Worm (Caenorhabditis elegans) whole organism, L3 larva: ENCODE results near the gene egl-8.

Source experiments
- ZK546.5 ChIP-seq: sonication (generic microtip); optimal IDR thresholded peaks from 2 replicates; lab custom pipeline; 2017; ENCODE audit warnings: missing biosample characterization, missing genetic modification characterization
- aly-2 ChIP-seq: fragments of 150-350 bp; optimal IDR thresholded peaks from 2 replicates; lab custom pipeline; 2014; ENCODE audit warnings: missing biosample characterization, missing genetic modification characterization
- ama-1 ChIP-seq: fragments of 150-350 bp; optimal IDR thresholded peaks from 2 replicates; lab custom pipeline; 2018
- ceh-16 ChIP-seq: sonication (generic microtip); optimal IDR thresholded peaks from 2 replicates; lab custom pipeline; 2017; ENCODE audit warnings: missing biosample characterization, missing genetic modification characterization
- ceh-28 ChIP-seq: fragments of 150-350 bp; optimal IDR thresholded peaks from 2 replicates; lab custom pipeline; 2014; ENCODE audit warnings: missing biosample characterization, missing genetic modification reagents, missing genetic modification characterization
- ceh-9 ChIP-seq: sonication (generic microtip); optimal IDR thresholded peaks from 2 replicates; lab custom pipeline; 2018; ENCODE audit warnings: missing biosample characterization, missing genetic modification characterization
- egl-5 ChIP-seq: fragments of 150-350 bp; optimal IDR thresholded peaks from 2 replicates; lab custom pipeline; 2017; ENCODE audit warnings: missing biosample characterization, missing genetic modification reagents, missing genetic modification characterization, inconsistent platforms
- elt-2 ChIP-seq: sonication (generic microtip); optimal IDR thresholded peaks from 2 replicates; lab custom pipeline; 2016; ENCODE audit warnings: missing genetic modification reagents, mild to moderate bottlenecking, missing genetic modification characterization, missing compliant biosample characterization
- elt-3 ChIP-seq, 3 experiments: fragments of 150-350 bp in 1 of 3; sonication (generic microtip) in 2 of 3; optimal IDR thresholded peaks; 2 replicates in 2 of 3; 4 replicates in 1 of 3; lab custom pipeline; 2014 to 2017; ENCODE audit warnings: missing biosample characterization in 3 of 3, missing genetic modification characterization in 3 of 3
- eor-1 ChIP-seq, 2 experiments: fragments of 150-350 bp; optimal IDR thresholded peaks; 2 replicates each; lab custom pipeline; 2014 to 2018; ENCODE audit warnings: missing biosample characterization in 2 of 2, missing genetic modification characterization in 2 of 2
- hmg-11 ChIP-seq: sonication (generic microtip); optimal IDR thresholded peaks from 2 replicates; lab custom pipeline; 2016; ENCODE audit warnings: missing genetic modification characterization, missing compliant biosample characterization
- jun-1 ChIP-seq: fragments of 150-350 bp; optimal IDR thresholded peaks from 2 replicates; lab custom pipeline; 2014; ENCODE audit warnings: missing biosample characterization, missing genetic modification reagents, missing genetic modification characterization
- lin-15B ChIP-seq: fragments of 150-350 bp; optimal IDR thresholded peaks from 2 replicates; lab custom pipeline; 2014; ENCODE audit warnings: missing biosample characterization, missing genetic modification characterization
- lin-39 ChIP-seq: fragments of 150-350 bp; optimal IDR thresholded peaks from 2 replicates; lab custom pipeline; 2018; ENCODE audit warnings: missing biosample characterization, missing genetic modification reagents, missing genetic modification characterization
- lsy-12 ChIP-seq: sonication (generic microtip); optimal IDR thresholded peaks from 2 replicates; lab custom pipeline; 2016; ENCODE audit warnings: mild to moderate bottlenecking, missing genetic modification characterization, missing compliant biosample characterization
- mdl-1 ChIP-seq: fragments of 150-350 bp; optimal IDR thresholded peaks from 2 replicates; lab custom pipeline; 2014; ENCODE audit warnings: missing biosample characterization, missing genetic modification characterization
- nfya-1 ChIP-seq: sonication (generic microtip); optimal IDR thresholded peaks from 2 replicates; lab custom pipeline; 2017; ENCODE audit warnings: missing genetic modification characterization, mild to moderate bottlenecking, missing compliant biosample characterization, antibody characterized with exemption, moderate library complexity; ENCODE audit not compliant: insufficient read depth
- nhr-12 ChIP-seq: fragments of 150-350 bp; optimal IDR thresholded peaks from 2 replicates; lab custom pipeline; 2014; ENCODE audit warnings: missing biosample characterization, missing genetic modification characterization
- nhr-23 ChIP-seq: fragments of 150-350 bp; optimal IDR thresholded peaks from 2 replicates; lab custom pipeline; 2014; ENCODE audit warnings: missing biosample characterization, missing genetic modification reagents, missing genetic modification characterization
- nhr-237 ChIP-seq: fragments of 150-350 bp; optimal IDR thresholded peaks from 2 replicates; lab custom pipeline; 2014; ENCODE audit warnings: missing biosample characterization, missing genetic modification characterization
- nhr-28 ChIP-seq: fragments of 150-350 bp; optimal IDR thresholded peaks from 2 replicates; lab custom pipeline; 2014; ENCODE audit warnings: missing biosample characterization, missing genetic modification characterization
- nhr-43 ChIP-seq: sonication (generic microtip); optimal IDR thresholded peaks from 2 replicates; lab custom pipeline; 2016; ENCODE audit warnings: mild to moderate bottlenecking, missing genetic modification characterization, missing compliant biosample characterization; ENCODE audit not compliant: poor library complexity, severe bottlenecking
- nhr-76 ChIP-seq: fragments of 150-350 bp; sonication (generic microtip); optimal IDR thresholded peaks from 5 replicates; lab custom pipeline; 2014; ENCODE audit warnings: missing biosample characterization, missing genetic modification characterization
- nhr-77 ChIP-seq: fragments of 150-350 bp; optimal IDR thresholded peaks from 2 replicates; lab custom pipeline; 2014; ENCODE audit warnings: missing biosample characterization, missing genetic modification characterization
- pha-4 ChIP-seq: fragments of 150-350 bp; optimal IDR thresholded peaks from 2 replicates; lab custom pipeline; 2014; ENCODE audit warnings: missing biosample characterization, missing genetic modification reagents, missing genetic modification characterization
- pqm-1 ChIP-seq: fragments of 150-350 bp; optimal IDR thresholded peaks from 2 replicates; lab custom pipeline; 2017; ENCODE audit warnings: missing biosample characterization, missing genetic modification characterization, inconsistent platforms
- snpc-4 ChIP-seq: fragments of 150-350 bp; optimal IDR thresholded peaks from 2 replicates; lab custom pipeline; 2014; ENCODE audit warnings: missing biosample characterization, missing genetic modification characterization
- tbx-2 ChIP-seq: sonication (generic microtip); optimal IDR thresholded peaks from 2 replicates; lab custom pipeline; 2016; ENCODE audit warnings: mild to moderate bottlenecking, missing genetic modification characterization, missing compliant biosample characterization
- unc-62 ChIP-seq: fragments of 150-350 bp; sonication (generic microtip); optimal IDR thresholded peaks from 4 replicates; lab custom pipeline; 2014; ENCODE audit warnings: missing biosample characterization, missing genetic modification reagents, missing genetic modification characterization
- zag-1 ChIP-seq: fragments of 150-350 bp; optimal IDR thresholded peaks from 2 replicates; lab custom pipeline; 2014; ENCODE audit warnings: missing biosample characterization, missing genetic modification characterization
- ztf-4 ChIP-seq: fragments of 150-350 bp; optimal IDR thresholded peaks from 2 replicates; lab custom pipeline; 2014; ENCODE audit warnings: missing biosample characterization, missing genetic modification characterization

egl-8 gene

ce11 chrV:11708-12107 lies 8.9 kb upstream of the egl-8 start:
- TF ChIP-seq jun-1 (tag; lab: Kevin White, UChicago) (no peak), elt-3 (tag; optimal IDR thresholded peaks at IDR 0.05; lab: Kevin White, UChicago) (no peak), nhr-23 (tag; lab: Kevin White, UChicago) (no peak), nhr-43 (tag; lab: Kevin White, UChicago) (no peak), nfya-1 (tag; lab: Kevin White, UChicago) (no peak), ZK546.5 (tag; lab: Kevin White, UChicago) (no peak), zag-1 (tag; lab: Kevin White, UChicago) (no peak), hmg-11 (tag; lab: Kevin White, UChicago) (no peak), pqm-1 (tag; lab: Kevin White, UChicago) (no peak), lin-39 (tag; lab: Kevin White, UChicago) (no peak), nhr-76 (tag; lab: Kevin White, UChicago) (no peak), eor-1 (tag; optimal IDR thresholded peaks at IDR 0.05; lab: Kevin White, UChicago) (no peak), lsy-12 (tag; lab: Kevin White, UChicago) (no peak), nhr-237 (tag; lab: Kevin White, UChicago) (no peak), lin-15B (tag; lab: Kevin White, UChicago) (no peak), ama-1 (lab: Kevin White, UChicago) (no peak), aly-2 (tag; lab: Kevin White, UChicago) (no peak), elt-2 (tag; lab: Kevin White, UChicago) (no peak), ceh-28 (tag; lab: Kevin White, UChicago) (no peak), nhr-12 (no peak)

- TF ChIP-seq nfya-1 (tag; lab: Kevin White, UChicago) (peak; percentile 58), pqm-1 (tag; lab: Kevin White, UChicago) (peak; percentile 34), tbx-2 (tag; lab: Kevin White, UChicago) (no peak), elt-3 (tag; optimal IDR thresholded peaks at IDR 0.05; lab: Kevin White, UChicago) (no peak), elt-2 (tag; lab: Kevin White, UChicago) (peak; percentile 66), pha-4 (tag; lab: Kevin White, UChicago) (peak; percentile 8), nhr-12 (no peak), ceh-16 (tag; lab: Kevin White, UChicago) (no peak)
Observed at ce11 chrV:16067-16845, 4.4 kb upstream of the egl-8 start.

- peak; percentile 64 for TF ChIP-seq pqm-1 (tag; lab: Kevin White, UChicago)
- peak; percentile 11 for TF ChIP-seq pha-4 (tag; lab: Kevin White, UChicago)
- no peak for TF ChIP-seq nhr-12
- TF ChIP-seq elt-2 (tag; lab: Kevin White, UChicago) = peak; percentile 82
Observed at ce11 chrV:21848-22247, 1.2 kb downstream of the egl-8 start.

- no peak for TF ChIP-seq ceh-16 (tag; lab: Kevin White, UChicago)
Observed at ce11 chrV:24181-24580, 3.6 kb downstream of the egl-8 start.

- TF ChIP-seq snpc-4 (tag; lab: Kevin White, UChicago) = no peak
- TF ChIP-seq pha-4 (tag; lab: Kevin White, UChicago) = no peak
- TF ChIP-seq lsy-12 (tag; lab: Kevin White, UChicago) = no peak
- no peak for TF ChIP-seq nhr-77 (tag; lab: Kevin White, UChicago)
- TF ChIP-seq ztf-4 (tag; lab: Kevin White, UChicago) = no peak
- TF ChIP-seq nhr-28 (tag; lab: Kevin White, UChicago) = no peak
- TF ChIP-seq pqm-1 (tag; lab: Kevin White, UChicago) = no peak
- TF ChIP-seq unc-62 = no peak
- TF ChIP-seq elt-2 (tag; lab: Kevin White, UChicago) = no peak
- no peak for TF ChIP-seq eor-1 (tag; optimal IDR thresholded peaks at IDR 0.05; lab: Kevin White, UChicago)
- TF ChIP-seq ceh-16 (tag; lab: Kevin White, UChicago) = no peak
- no peak for TF ChIP-seq ceh-9 (tag; lab: Kevin White, UChicago)
- TF ChIP-seq aly-2 (tag; lab: Kevin White, UChicago) = no peak
- TF ChIP-seq egl-5 = no peak
- no peak for TF ChIP-seq ama-1 (lab: Kevin White, UChicago)
- no peak for TF ChIP-seq nhr-43 (tag; lab: Kevin White, UChicago)
- TF ChIP-seq mdl-1 (tag; lab: Kevin White, UChicago) = no peak
Observed at ce11 chrV:27604-28003, 7.0 kb downstream of the egl-8 start.
